Fruit fly (Drosophila melanogaster) Kc167 (cell line): ENCODE results near the gene Sfp84E.

Experiments used
- Myc ChIP-seq: fragments of >200 bp; optimal IDR thresholded peaks from 2 replicates; lab custom pipeline; 2017; ENCODE audit warnings: missing external identifiers
- h ChIP-seq: fragments of >200 bp; optimal IDR thresholded peaks from 3 replicates; lab custom pipeline; 2018; ENCODE audit warnings: missing external identifiers
- insv ChIP-seq: fragments of >200 bp; optimal IDR thresholded peaks from 3 replicates; lab custom pipeline; 2018; ENCODE audit warnings: missing external identifiers
- psq ChIP-seq: fragments of >200 bp; optimal IDR thresholded peaks from 2 replicates; lab custom pipeline; 2017; ENCODE audit warnings: missing external identifiers
- ttk ChIP-seq: sonication (Bioruptor generic); optimal IDR thresholded peaks from 2 replicates; lab custom pipeline; 2017; ENCODE audit warnings: missing external identifiers

- TF ChIP-seq h (lab: Kevin White, UChicago), result no peak
- TF ChIP-seq Myc (lab: Kevin White, UChicago), result no peak
- TF ChIP-seq psq (lab: Kevin White, UChicago), result no peak
- TF ChIP-seq insv (lab: Kevin White, UChicago), result no peak
- no peak for TF ChIP-seq ttk (lab: Kevin White, UChicago)
Measured at dm6 chr3R:7954477-7954876, 25.6 kb downstream of the Sfp84E start.
